Fruit fly (Drosophila melanogaster) whole organism, embryonic: Measurements from ENCODE around the gene CG34408.

ENCODE experiments used
- Aef1 ChIP-seq: fragments of 200-800 bp; sonication (Bioruptor generic); IDR thresholded peaks from 3 replicates; pipeline ENCODE4 v1.3.6; 2022; ENCODE audit warnings: missing biosample characterization, missing genetic modification characterization
- Antp ChIP-seq: fragments of 200-800 bp; sonication (Bioruptor generic); optimal IDR thresholded peaks from 3 replicates; lab custom pipeline; 2016; ENCODE audit warnings: missing biosample characterization, missing genetic modification characterization
- CG12236 ChIP-seq: fragments of 200-800 bp; sonication (Bioruptor generic); optimal IDR thresholded peaks from 2 replicates; lab custom pipeline; 2016; ENCODE audit warnings: missing biosample characterization, missing genetic modification characterization
- CG12299 ChIP-seq: fragments of 200-800 bp; sonication (Bioruptor generic); optimal IDR thresholded peaks from 2 replicates; lab custom pipeline; 2018; ENCODE audit warnings: missing biosample characterization, mild to moderate bottlenecking, missing genetic modification characterization
- CG12942 ChIP-seq: fragments of 200-800 bp; sonication (Bioruptor generic); optimal IDR thresholded peaks from 3 replicates; lab custom pipeline; 2016; ENCODE audit warnings: missing biosample characterization, missing genetic modification characterization
- CG14014 ChIP-seq: fragments of 200-800 bp; sonication (Bioruptor generic); IDR thresholded peaks from 2 replicates; pipeline ENCODE4 v1.3.6; 2022; ENCODE audit warnings: missing biosample characterization, missing genetic modification characterization
- CG15073 ChIP-seq: fragments of 200-800 bp; sonication (Bioruptor generic); optimal IDR thresholded peaks from 2 replicates; lab custom pipeline; 2016; ENCODE audit warnings: missing biosample characterization, missing genetic modification characterization
- CG1647 ChIP-seq: fragments of 200-800 bp; sonication (Bioruptor generic); optimal IDR thresholded peaks from 3 replicates; lab custom pipeline; 2016; ENCODE audit warnings: missing biosample characterization, missing genetic modification characterization
- CG2875 ChIP-seq: fragments of 200-800 bp; sonication (Bioruptor generic); optimal IDR thresholded peaks from 2 replicates; lab custom pipeline; 2017; ENCODE audit warnings: missing biosample characterization, mild to moderate bottlenecking, missing genetic modification characterization, missing genetic modification reagents
- CG2889 ChIP-seq: fragments of 200-800 bp; sonication (Bioruptor generic); IDR thresholded peaks from 3 replicates; pipeline ENCODE4 v1.3.6; 2022; ENCODE audit warnings: missing biosample characterization, missing genetic modification characterization
- CG31388 ChIP-seq: fragments of 200-800 bp; sonication (Bioruptor generic); optimal IDR thresholded peaks from 2 replicates; lab custom pipeline; 2016; ENCODE audit warnings: missing biosample characterization, missing genetic modification characterization
- CG3163 ChIP-seq: fragments of 200-800 bp; sonication (Bioruptor generic); optimal IDR thresholded peaks from 3 replicates; lab custom pipeline; 2016; ENCODE audit warnings: missing biosample characterization, missing genetic modification characterization
- CG34376 ChIP-seq: fragments of 200-800 bp; sonication (Bioruptor generic); optimal IDR thresholded peaks from 2 replicates; lab custom pipeline; 2018; ENCODE audit warnings: missing biosample characterization, mild to moderate bottlenecking, missing genetic modification characterization
- CG6654 ChIP-seq: fragments of 200-800 bp; sonication (Bioruptor generic); optimal IDR thresholded peaks from 2 replicates; lab custom pipeline; 2017; ENCODE audit warnings: missing biosample characterization, mild to moderate bottlenecking, missing genetic modification characterization
- CG7357 ChIP-seq: fragments of 200-800 bp; sonication (Bioruptor generic); IDR thresholded peaks from 3 replicates; pipeline ENCODE4 v1.3.6; 2022; ENCODE audit warnings: missing biosample characterization, missing genetic modification characterization
- CG7556 ChIP-seq: fragments of 200-800 bp; sonication (Bioruptor generic); optimal IDR thresholded peaks from 2 replicates; lab custom pipeline; 2017; ENCODE audit warnings: missing biosample characterization, mild to moderate bottlenecking, missing genetic modification characterization
- CG7745 ChIP-seq: fragments of 200-800 bp; sonication (Bioruptor generic); optimal IDR thresholded peaks from 2 replicates; lab custom pipeline; 2018; ENCODE audit warnings: missing biosample characterization, mild to moderate bottlenecking, missing genetic modification characterization, moderate library complexity
- CG9215 ChIP-seq: fragments of 200-800 bp; sonication (Bioruptor generic); IDR thresholded peaks from 2 replicates; pipeline ENCODE4 v1.3.6; 2022; ENCODE audit warnings: missing biosample characterization, missing genetic modification characterization
- CG9876 ChIP-seq: fragments of 200-800 bp; sonication (Bioruptor generic); optimal IDR thresholded peaks from 2 replicates; lab custom pipeline; 2016; ENCODE audit warnings: missing biosample characterization, missing genetic modification characterization
- CoRest ChIP-seq: fragments of 200-800 bp; sonication (Bioruptor generic); optimal IDR thresholded peaks from 3 replicates; lab custom pipeline; 2018; ENCODE audit warnings: missing biosample characterization, mild to moderate bottlenecking, missing genetic modification characterization, moderate library complexity
- D ChIP-seq, 2 experiments: fragments of 200-800 bp in 1 of 2; fragments of >200 bp in 1 of 2; sonication (Bioruptor generic) in 1 of 2; optimal IDR thresholded peaks; 2 replicates in 1 of 2; 3 replicates in 1 of 2; lab custom pipeline; 2017; ENCODE audit warnings: mild to moderate bottlenecking in 1 of 2, missing biosample characterization in 1 of 2, missing genetic modification characterization in 1 of 2, missing genetic modification reagents in 1 of 2
- Ets65A ChIP-seq: fragments of 200-800 bp; sonication (Bioruptor generic); peaks from one replicate; lab custom pipeline; 2016; ENCODE audit warnings: missing biosample characterization, missing genetic modification characterization
- HmgZ ChIP-seq: fragments of 200-800 bp; sonication (Bioruptor generic); optimal IDR thresholded peaks from 2 replicates; lab custom pipeline; 2018; ENCODE audit warnings: missing biosample characterization, mild to moderate bottlenecking, missing genetic modification characterization
- Hr3 ChIP-seq: fragments of 200-800 bp; sonication (Bioruptor generic); optimal IDR thresholded peaks from 3 replicates; lab custom pipeline; 2016; ENCODE audit warnings: missing biosample characterization, missing genetic modification characterization
- Hr78 ChIP-seq, 2 experiments: fragments of 200-800 bp in 1 of 2; fragments of >200 bp in 1 of 2; sonication (Bioruptor generic) in 1 of 2; optimal IDR thresholded peaks; 2 replicates each; lab custom pipeline; 2017 to 2019; ENCODE audit warnings: missing biosample characterization in 2 of 2, missing genetic modification characterization in 2 of 2, mild to moderate bottlenecking in 1 of 2, moderate library complexity in 1 of 2
- Mad ChIP-seq: fragments of 200-800 bp; sonication (Bioruptor generic); optimal IDR thresholded peaks from 2 replicates; lab custom pipeline; 2016; ENCODE audit warnings: missing biosample characterization, missing genetic modification characterization
- Nf-YA ChIP-seq: fragments of 200-800 bp; sonication (Bioruptor generic); IDR thresholded peaks from 2 replicates; pipeline ENCODE4 v1.3.6; 2022; ENCODE audit warnings: missing biosample characterization, missing genetic modification characterization
- Ravus ChIP-seq: fragments of 200-800 bp; sonication (Bioruptor generic); IDR thresholded peaks from 2 replicates; pipeline ENCODE4 v1.3.6; 2022; ENCODE audit warnings: missing biosample characterization, missing genetic modification characterization
- aop ChIP-seq: fragments of 200-800 bp; sonication (Bioruptor generic); IDR thresholded peaks from 2 replicates; pipeline ENCODE4 v1.3.6; 2022; ENCODE audit warnings: missing biosample characterization, missing genetic modification characterization
- cato ChIP-seq: fragments of 200-800 bp; sonication (Bioruptor generic); optimal IDR thresholded peaks from 2 replicates; lab custom pipeline; 2016; ENCODE audit warnings: missing biosample characterization, missing genetic modification characterization, borderline replicate concordance
- fru ChIP-seq: fragments of >200 bp; optimal IDR thresholded peaks from 2 replicates; lab custom pipeline; 2017
- gce ChIP-seq: fragments of 200-800 bp; sonication (Bioruptor generic); IDR thresholded peaks from 3 replicates; pipeline ENCODE4 v1.3.6; 2022; ENCODE audit warnings: missing biosample characterization, missing genetic modification characterization
- kay ChIP-seq: fragments of 200-800 bp; sonication (Bioruptor generic); optimal IDR thresholded peaks from 2 replicates; lab custom pipeline; 2016; ENCODE audit warnings: missing biosample characterization, missing genetic modification characterization
- lab ChIP-seq: fragments of 200-800 bp; sonication (Bioruptor generic); optimal IDR thresholded peaks from 3 replicates; lab custom pipeline; 2017; ENCODE audit warnings: missing biosample characterization, missing genetic modification characterization, mild to moderate bottlenecking, moderate library complexity, missing genetic modification reagents
- mld ChIP-seq: fragments of 200-800 bp; sonication (Bioruptor generic); IDR thresholded peaks from 3 replicates; pipeline ENCODE4 v1.3.6; 2022; ENCODE audit warnings: missing biosample characterization, missing genetic modification characterization; ENCODE audit not compliant: partially characterized antibody
- oc ChIP-seq: fragments of 200-800 bp; sonication (Bioruptor generic); optimal IDR thresholded peaks from 2 replicates; lab custom pipeline; 2018; ENCODE audit warnings: missing biosample characterization, mild to moderate bottlenecking, missing genetic modification characterization, moderate library complexity
- peb ChIP-seq: fragments of 200-800 bp; sonication (Bioruptor generic); IDR thresholded peaks from 2 replicates; pipeline ENCODE4 v1.3.6; 2022; ENCODE audit warnings: missing biosample characterization, missing genetic modification characterization
- pfk ChIP-seq: fragments of 200-800 bp; sonication (Bioruptor generic); optimal IDR thresholded peaks from 2 replicates; lab custom pipeline; 2018; ENCODE audit warnings: missing biosample characterization, mild to moderate bottlenecking, missing genetic modification characterization, moderate library complexity
- pita ChIP-seq: fragments of 200-800 bp; sonication (Bioruptor generic); optimal IDR thresholded peaks from 2 replicates; lab custom pipeline; 2017; ENCODE audit warnings: missing biosample characterization, mild to moderate bottlenecking, missing genetic modification characterization
- pnt ChIP-seq: fragments of 200-800 bp; sonication (Bioruptor generic); optimal IDR thresholded peaks from 3 replicates; lab custom pipeline; 2016; ENCODE audit warnings: missing biosample characterization, missing genetic modification characterization
- scrt ChIP-seq: fragments of 200-800 bp; sonication (Bioruptor generic); optimal IDR thresholded peaks from 2 replicates; lab custom pipeline; 2018; ENCODE audit warnings: missing biosample characterization, mild to moderate bottlenecking, missing genetic modification characterization, moderate library complexity
- sisA ChIP-seq: fragments of 200-800 bp; sonication (Bioruptor generic); IDR thresholded peaks from 2 replicates; pipeline ENCODE4 v1.3.6; 2022; ENCODE audit warnings: missing biosample characterization, missing genetic modification characterization
- slbo ChIP-seq: fragments of 200-800 bp; sonication (Bioruptor generic); IDR thresholded peaks from 2 replicates; pipeline ENCODE4 v1.3.6; 2022; ENCODE audit warnings: missing biosample characterization, missing genetic modification characterization
- slou ChIP-seq: fragments of 200-800 bp; sonication (Bioruptor generic); optimal IDR thresholded peaks from 3 replicates; lab custom pipeline; 2016; ENCODE audit warnings: missing biosample characterization, missing genetic modification characterization
- so ChIP-seq: fragments of 200-800 bp; sonication (Bioruptor generic); IDR thresholded peaks from 3 replicates; pipeline ENCODE4 v1.3.6; 2022; ENCODE audit warnings: missing biosample characterization, missing genetic modification characterization
- stc ChIP-seq: fragments of 200-800 bp; sonication (Bioruptor generic); IDR thresholded peaks from 2 replicates; pipeline ENCODE4 v1.3.6; 2022; ENCODE audit warnings: missing biosample characterization, missing genetic modification characterization
- tgo ChIP-seq: fragments of 200-800 bp; sonication (Bioruptor generic); IDR thresholded peaks from 3 replicates; pipeline ENCODE4 v1.3.6; 2022; ENCODE audit warnings: missing biosample characterization, missing genetic modification characterization
- tin ChIP-seq: fragments of 200-800 bp; sonication (Bioruptor generic); optimal IDR thresholded peaks from 3 replicates; lab custom pipeline; 2016; ENCODE audit warnings: missing biosample characterization, missing genetic modification characterization
- tx ChIP-seq: fragments of 200-800 bp; sonication (Bioruptor generic); optimal IDR thresholded peaks from 2 replicates; lab custom pipeline; 2016; ENCODE audit warnings: missing biosample characterization, missing genetic modification characterization
- yki ChIP-seq: fragments of >200 bp; optimal IDR thresholded peaks from 3 replicates; lab custom pipeline; 2018

CG34408 gene

DNA sequence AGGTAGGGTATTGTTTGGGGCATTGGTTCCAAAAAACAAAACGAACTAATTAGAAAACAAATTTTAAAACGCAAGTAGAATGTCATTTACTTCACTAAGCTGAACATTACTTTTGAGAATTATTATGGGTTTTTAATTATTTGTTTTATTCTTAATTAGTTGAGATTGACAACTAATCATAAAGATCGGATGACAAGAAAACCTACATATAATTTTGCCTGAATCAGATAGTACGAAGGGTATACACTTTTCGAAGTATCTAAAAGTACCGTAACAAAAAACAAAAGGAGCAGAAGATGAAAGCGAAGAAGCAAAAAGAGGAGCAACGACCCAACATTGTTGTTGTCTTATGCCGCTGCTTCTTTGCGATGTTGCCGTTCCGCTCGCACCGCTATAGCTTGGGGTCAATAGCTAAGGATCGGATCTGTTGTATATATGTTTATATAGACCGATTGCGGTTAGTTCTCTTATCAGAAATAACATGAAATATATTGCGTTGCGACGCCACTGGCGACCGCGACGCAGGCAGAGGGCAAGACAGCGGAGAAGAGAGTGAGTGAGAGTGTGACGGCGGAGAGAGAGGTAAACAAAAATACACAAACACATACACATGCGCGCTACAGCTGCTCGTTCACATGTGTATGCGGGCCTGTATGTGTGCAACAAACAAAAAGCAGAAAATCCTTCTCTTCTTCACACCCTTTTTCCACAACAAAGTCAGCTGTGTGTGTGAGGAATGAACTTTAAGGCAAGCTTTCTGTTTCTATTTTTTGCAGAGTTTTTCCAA lies 8.6 kb upstream of the CG34408 start (continued):
- TF ChIP-seq tgo (GFP tag; lab: Robert Waterston, UW) (no peak), CG9215 (GFP tag; lab: Robert Waterston, UW) (peak; percentile 35; the same call in 1 of the 2 replicates), CG34376 (no peak), Hr78 (GFP tag; optimal IDR thresholded peaks at IDR 0.05; lab: Kevin White, UChicago) (peak in 1 of 2 experiments; percentile 55), CG12942 (GFP tag; lab: Kevin White, UChicago) (peak; percentile 17), CG12236 (GFP tag; lab: Kevin White, UChicago) (no peak), fru (lab: Kevin White, UChicago) (no peak), Nf-YA (GFP tag; lab: Robert Waterston, UW) (no peak), CG14014 (no peak), CoRest (tag; lab: Kevin White, UChicago) (peak; percentile 79), gce (GFP tag; lab: Robert Waterston, UW) (no peak), CG15073 (GFP tag; lab: Kevin White, UChicago) (peak; percentile 17), pnt (GFP tag; lab: Kevin White, UChicago) (peak; percentile 22), Ravus (GFP tag; lab: Robert Waterston, UW) (no peak), tx (GFP tag; lab: Kevin White, UChicago) (no peak), Antp (GFP tag; lab: Kevin White, UChicago) (no peak), CG7745 (tag; lab: Kevin White, UChicago) (no peak), CG6654 (GFP tag; lab: Kevin White, UChicago) (peak; percentile 11), lab (GFP tag; lab: Kevin White, UChicago) (peak; percentile 61), stc (GFP tag; lab: Robert Waterston, UW) (peak; percentile 44; the same call in 1 of the 2 replicates), Mad (GFP tag; lab: Kevin White, UChicago) (peak; percentile 6), pita (GFP tag; lab: Kevin White, UChicago) (no peak), CG31388 (GFP tag; lab: Kevin White, UChicago) (no peak), so (GFP tag; lab: Robert Waterston, UW) (0 out of 3 replicates have a peak, but pooled peaks have one; percentile 17), slbo (GFP tag; lab: Robert Waterston, UW) (peak; percentile 62), Hr3 (GFP tag; lab: Kevin White, UChicago) (peak; percentile 50), Ets65A (GFP tag; lab: Kevin White, UChicago) (no peak), pfk (GFP tag; lab: Kevin White, UChicago) (no peak), kay (GFP tag; lab: Kevin White, UChicago) (no peak), slou (no peak), CG7556 (GFP tag; lab: Kevin White, UChicago) (peak; percentile 65), scrt (GFP tag; lab: Kevin White, UChicago) (peak; percentile 35), aop (GFP tag; lab: Robert Waterston, UW) (no peak), sisA (peak; percentile 40), CG12299 (tag; lab: Kevin White, UChicago) (peak; percentile 37), HmgZ (tag; lab: Kevin White, UChicago) (no peak), oc (tag; lab: Kevin White, UChicago) (peak; percentile 7), CG3163 (GFP tag; lab: Kevin White, UChicago) (no peak), CG9876 (GFP tag; lab: Kevin White, UChicago) (no peak), tin (GFP tag; lab: Kevin White, UChicago) (peak; percentile 40), cato (GFP tag; lab: Kevin White, UChicago) (no peak), D (optimal IDR thresholded peaks at IDR 0.05; lab: Kevin White, UChicago) (no peak), D (GFP tag; optimal IDR thresholded peaks at IDR 0.05; lab: Kevin White, UChicago) (peak; percentile 74), CG1647 (no peak), CG2875 (peak; percentile 9), CG2889 (no peak), CG7357 (GFP tag; lab: Robert Waterston, UW) (0 out of 3 replicates have a peak, but pooled peaks have one; percentile 21), peb (GFP tag; lab: Robert Waterston, UW) (no peak), mld (GFP tag; lab: Robert Waterston, UW) (no peak), Aef1 (GFP tag; lab: Robert Waterston, UW) (peak; percentile 37; the same call in 1 of the 3 replicates), yki (lab: Kevin White, UChicago) (no peak)
